Fruit fly (Drosophila melanogaster): Measurements from ENCODE around the gene Gr61a.

- TF ChIP-seq Sox14 (GFP tag; optimal IDR thresholded peaks at IDR 0.05) (peak; percentile 41), CG11902 (GFP tag; optimal IDR thresholded peaks at IDR 0.05) (peak; percentile 34), CG9139 (GFP tag; optimal IDR thresholded peaks at IDR 0.05) (no peak), CG6163 (GFP tag; IDR thresholded peaks at IDR 0.05) (peak; percentile 35; the same call in 1 of the 3 replicates), Eip93F (GFP tag; optimal IDR thresholded peaks at IDR 0.05) (no peak), Sox15 (GFP tag; optimal IDR thresholded peaks at IDR 0.05) (peak; percentile 43), fd59A (GFP tag; optimal IDR thresholded peaks at IDR 0.05) (no peak), CG6854 (GFP tag; optimal IDR thresholded peaks at IDR 0.05) (peak; percentile 37), CG8319 (GFP tag; optimal IDR thresholded peaks at IDR 0.05) (peak; percentile 32), svp (GFP tag) (peak; percentile 84), CG8632 (GFP tag; optimal IDR thresholded peaks at IDR 0.05) (peak; percentile 47), esn (GFP tag; optimal IDR thresholded peaks at IDR 0.05) (peak; percentile 67)
Measured at dm6 chr3L:817708-818107, 23.5 kb upstream of the Gr61a start.

All from whole organism, prepupa.